Worm (Caenorhabditis elegans): ENCODE data around the gene ttr-11.

ttr-11 gene

ce11 chrV:20595653-20596052 lies 7.5 kb upstream of the ttr-11 start, which contains the start of gene F26F2.11:
Gene F26F2.11, minus strand, starts transcription at chrV:20595753.
- TF ChIP-seq dao-5 (tag; optimal IDR thresholded peaks at IDR 0.05) (no peak), W03F9.2 (tag; optimal IDR thresholded peaks at IDR 0.05) (no peak), him-1 (tag; optimal IDR thresholded peaks at IDR 0.05) (no peak)

- TF ChIP-seq W03F9.2 (tag; optimal IDR thresholded peaks at IDR 0.05) (no peak), dao-5 (tag; optimal IDR thresholded peaks at IDR 0.05) (no peak), him-1 (tag; optimal IDR thresholded peaks at IDR 0.05) (no peak)
Measured at ce11 chrV:20597076-20597475, 6.0 kb upstream of the ttr-11 start, which contains the start of gene F46B3.1. Gene F46B3.1, minus strand, starts transcription at chrV:20597176.

ce11 chrV:20599795-20600194 lies 3.3 kb upstream of the ttr-11 start, which contains the start of gene col-163:
Gene col-163, plus strand, starts transcription at chrV:20600095.
- TF ChIP-seq him-1 (tag; optimal IDR thresholded peaks at IDR 0.05), result no peak
- TF ChIP-seq W03F9.2 (tag; optimal IDR thresholded peaks at IDR 0.05), result no peak
- no peak for TF ChIP-seq dao-5 (tag; optimal IDR thresholded peaks at IDR 0.05)

ce11 chrV:20600704-20601103 lies 2.4 kb upstream of the ttr-11 start:
- TF ChIP-seq W03F9.2 (tag; optimal IDR thresholded peaks at IDR 0.05), result no peak
- TF ChIP-seq dao-5 (tag; optimal IDR thresholded peaks at IDR 0.05), result no peak
- TF ChIP-seq him-1 (tag; optimal IDR thresholded peaks at IDR 0.05), result no peak

ce11 chrV:20604606-20605155 lies 1.6 kb downstream of the ttr-11 start, which contains the start of gene ttr-57:
Gene ttr-57, plus strand, starts transcription at chrV:20605105.
- TF ChIP-seq W03F9.2 (tag; optimal IDR thresholded peaks at IDR 0.05), result no peak
- no peak for TF ChIP-seq him-1 (tag; optimal IDR thresholded peaks at IDR 0.05)
- TF ChIP-seq dao-5 (tag; optimal IDR thresholded peaks at IDR 0.05), result no peak

ce11 chrV:20606617-20607016 lies 3.5 kb downstream of the ttr-11 start, which contains the start of gene F46B3.23:
Gene F46B3.23, minus strand, starts transcription at chrV:20606717.
- TF ChIP-seq dao-5 (tag; optimal IDR thresholded peaks at IDR 0.05) (no peak), W03F9.2 (tag; optimal IDR thresholded peaks at IDR 0.05) (no peak), him-1 (tag; optimal IDR thresholded peaks at IDR 0.05) (no peak)

- TF ChIP-seq dao-5 (tag; optimal IDR thresholded peaks at IDR 0.05) (no peak), him-1 (tag; optimal IDR thresholded peaks at IDR 0.05) (no peak), W03F9.2 (tag; optimal IDR thresholded peaks at IDR 0.05) (no peak)
Measured at ce11 chrV:20608688-20609087, 5.6 kb downstream of the ttr-11 start, which contains the start of gene ttr-12. Gene ttr-12, minus strand, starts transcription at chrV:20608788.

- no peak for TF ChIP-seq dao-5 (tag; optimal IDR thresholded peaks at IDR 0.05)
- no peak for TF ChIP-seq him-1 (tag; optimal IDR thresholded peaks at IDR 0.05)
- no peak for TF ChIP-seq W03F9.2 (tag; optimal IDR thresholded peaks at IDR 0.05)
Measured at ce11 chrV:20609494-20609893, 6.4 kb downstream of the ttr-11 start, which contains the start of gene grd-2. Gene grd-2, plus strand, starts transcription at chrV:20609794.

ce11 chrV:20618632-20619031 lies 15.5 kb downstream of the ttr-11 start, which contains the start of gene F46B3.7:
Gene F46B3.7, minus strand, starts transcription at chrV:20618732.
- TF ChIP-seq him-1 (tag; optimal IDR thresholded peaks at IDR 0.05) (no peak), W03F9.2 (tag; optimal IDR thresholded peaks at IDR 0.05) (no peak), dao-5 (tag; optimal IDR thresholded peaks at IDR 0.05) (no peak)

ce11 chrV:20623060-20623459 lies 19.9 kb downstream of the ttr-11 start, which contains the start of gene F46B3.8:
Gene F46B3.8, minus strand, starts transcription at chrV:20623160.
- TF ChIP-seq W03F9.2 (tag; optimal IDR thresholded peaks at IDR 0.05) (no peak), him-1 (tag; optimal IDR thresholded peaks at IDR 0.05) (no peak), dao-5 (tag; optimal IDR thresholded peaks at IDR 0.05) (no peak)

ce11 chrV:20625260-20625659 lies 22.1 kb downstream of the ttr-11 start:
- TF ChIP-seq him-1 (tag; optimal IDR thresholded peaks at IDR 0.05) (no peak), W03F9.2 (tag; optimal IDR thresholded peaks at IDR 0.05) (no peak), dao-5 (tag; optimal IDR thresholded peaks at IDR 0.05) (no peak)

ce11 chrV:20626043-20626761 lies 23.1 kb downstream of the ttr-11 start, which contains the start of the genes F46B3.9 and srz-18:
Gene F46B3.9, minus strand, starts transcription at chrV:20626143.
Gene srz-18, plus strand, starts transcription at chrV:20626711.
- TF ChIP-seq dao-5 (tag; optimal IDR thresholded peaks at IDR 0.05) (no peak), W03F9.2 (tag; optimal IDR thresholded peaks at IDR 0.05) (no peak), him-1 (tag; optimal IDR thresholded peaks at IDR 0.05) (no peak)

- no peak for TF ChIP-seq W03F9.2 (tag; optimal IDR thresholded peaks at IDR 0.05)
- TF ChIP-seq dao-5 (tag; optimal IDR thresholded peaks at IDR 0.05), result no peak
- no peak for TF ChIP-seq him-1 (tag; optimal IDR thresholded peaks at IDR 0.05)
Measured at ce11 chrV:20631255-20631654, 28.1 kb downstream of the ttr-11 start, which contains the start of gene F46B3.14. Gene F46B3.14, minus strand, starts transcription at chrV:20631355.

- TF ChIP-seq W03F9.2 (tag; optimal IDR thresholded peaks at IDR 0.05) (no peak), dao-5 (tag; optimal IDR thresholded peaks at IDR 0.05) (no peak), him-1 (tag; optimal IDR thresholded peaks at IDR 0.05) (no peak)
Measured at ce11 chrV:20633619-20634018, 30.5 kb downstream of the ttr-11 start, which contains the start of gene F46B3.15. Gene F46B3.15, minus strand, starts transcription at chrV:20633719.

All from whole organism, L4/young adult.